Fruit fly (Drosophila melanogaster) whole organism, embryonic: Measurements from ENCODE around the gene CG4297.
A peak's percentile ranks its signal among the peaks of the same experiment; 100 is the strongest.

Experiments used
- Ada2b ChIP-seq: fragments of 200-800 bp; sonication (Bioruptor generic); IDR thresholded peaks from 2 replicates; pipeline ENCODE4 v1.3.6; 2022; ENCODE audit warnings: missing biosample characterization, missing genetic modification characterization
- Atf6 ChIP-seq: fragments of 200-800 bp; sonication (Bioruptor generic); IDR thresholded peaks from 2 replicates; pipeline ENCODE4 v1.3.6; 2022; ENCODE audit warnings: missing biosample characterization, missing genetic modification characterization
- Blimp-1 ChIP-seq: fragments of 200-800 bp; sonication (Bioruptor generic); optimal IDR thresholded peaks from 3 replicates; lab custom pipeline; 2018; ENCODE audit warnings: missing biosample characterization, missing genetic modification characterization, mild to moderate bottlenecking, moderate library complexity, missing genetic modification reagents
- CG10267 ChIP-seq: fragments of 200-800 bp; sonication (Bioruptor generic); optimal IDR thresholded peaks from 2 replicates; lab custom pipeline; 2018; ENCODE audit warnings: missing biosample characterization, mild to moderate bottlenecking, missing genetic modification characterization, moderate library complexity
- CG11504 ChIP-seq: fragments of 200-800 bp; sonication (Bioruptor generic); optimal IDR thresholded peaks from 3 replicates; lab custom pipeline; 2019; ENCODE audit warnings: missing biosample characterization, mild to moderate bottlenecking, missing genetic modification characterization, moderate library complexity
- CG11696 ChIP-seq: fragments of 200-800 bp; sonication (Bioruptor generic); IDR thresholded peaks from 2 replicates; pipeline ENCODE4 v1.3.6; 2022; ENCODE audit warnings: missing biosample characterization, missing genetic modification characterization
- CG12104 ChIP-seq: fragments of 200-800 bp; sonication (Bioruptor generic); optimal IDR thresholded peaks from 3 replicates; lab custom pipeline; 2016; ENCODE audit warnings: missing biosample characterization, missing genetic modification characterization
- CG1233 ChIP-seq: fragments of 200-800 bp; sonication (Bioruptor generic); optimal IDR thresholded peaks from 4 replicates; lab custom pipeline; 2018; ENCODE audit warnings: missing biosample characterization, mild to moderate bottlenecking, missing genetic modification characterization
- CG12391 ChIP-seq: fragments of 200-800 bp; sonication (Bioruptor generic); optimal IDR thresholded peaks from 3 replicates; lab custom pipeline; 2018; ENCODE audit warnings: missing biosample characterization, mild to moderate bottlenecking, missing genetic modification characterization, moderate library complexity
- CG16815 ChIP-seq: fragments of 200-800 bp; sonication (Bioruptor generic); optimal IDR thresholded peaks from 3 replicates; lab custom pipeline; 2017; ENCODE audit warnings: missing biosample characterization, mild to moderate bottlenecking, missing genetic modification characterization
- CG17328 ChIP-seq: fragments of 200-800 bp; sonication (Bioruptor generic); IDR thresholded peaks from 2 replicates; pipeline ENCODE4 v1.3.6; 2022; ENCODE audit warnings: missing biosample characterization, missing genetic modification characterization
- CG17361 ChIP-seq: fragments of 200-800 bp; sonication (Bioruptor generic); IDR thresholded peaks from 3 replicates; pipeline ENCODE4 v1.3.6; 2022; ENCODE audit warnings: missing biosample characterization, missing genetic modification characterization
- CG2199 ChIP-seq: fragments of 200-800 bp; sonication (Bioruptor generic); IDR thresholded peaks from 3 replicates; pipeline ENCODE4 v1.3.6; 2022; ENCODE audit warnings: missing biosample characterization, missing genetic modification characterization
- CG2889 ChIP-seq: fragments of 200-800 bp; sonication (Bioruptor generic); IDR thresholded peaks from 3 replicates; pipeline ENCODE4 v1.3.6; 2022; ENCODE audit warnings: missing biosample characterization, missing genetic modification characterization
- CG7839 ChIP-seq: fragments of 200-800 bp; sonication (Bioruptor generic); optimal IDR thresholded peaks from 3 replicates; lab custom pipeline; 2018; ENCODE audit warnings: missing biosample characterization, mild to moderate bottlenecking, missing genetic modification characterization, moderate library complexity
- CG9215 ChIP-seq: fragments of 200-800 bp; sonication (Bioruptor generic); IDR thresholded peaks from 2 replicates; pipeline ENCODE4 v1.3.6; 2022; ENCODE audit warnings: missing biosample characterization, missing genetic modification characterization
- CG9817 ChIP-seq: fragments of 200-800 bp; sonication (Bioruptor generic); optimal IDR thresholded peaks from 2 replicates; lab custom pipeline; 2018; ENCODE audit warnings: missing biosample characterization, mild to moderate bottlenecking, missing genetic modification characterization, moderate library complexity
- Dll ChIP-seq: fragments of 200-800 bp; sonication (Bioruptor generic); IDR thresholded peaks from 4 replicates; pipeline ENCODE4 v1.3.6; 2022; ENCODE audit warnings: missing biosample characterization, missing genetic modification characterization; ENCODE audit not compliant: partially characterized antibody
- Drgx ChIP-seq: fragments of 200-800 bp; sonication (Bioruptor generic); IDR thresholded peaks from 2 replicates; pipeline ENCODE4 v1.3.6; 2022; ENCODE audit warnings: missing biosample characterization, missing genetic modification characterization
- HLHmδ ChIP-seq: fragments of 200-800 bp; sonication (Bioruptor generic); optimal IDR thresholded peaks from 2 replicates; lab custom pipeline; 2018; ENCODE audit warnings: missing biosample characterization, mild to moderate bottlenecking, missing genetic modification characterization, moderate library complexity
- Hey ChIP-seq: fragments of 200-800 bp; sonication (Bioruptor generic); optimal IDR thresholded peaks from 3 replicates; lab custom pipeline; 2018; ENCODE audit warnings: missing biosample characterization, mild to moderate bottlenecking, missing genetic modification characterization
- Hr39 ChIP-seq: fragments of >200 bp; optimal IDR thresholded peaks from 2 replicates; lab custom pipeline; 2017
- Kr ChIP-seq: fragments of 200-800 bp; sonication (Bioruptor generic); optimal IDR thresholded peaks from 2 replicates; lab custom pipeline; 2017; ENCODE audit warnings: missing biosample characterization, mild to moderate bottlenecking, missing genetic modification characterization
- Lim3 ChIP-seq: fragments of 200-800 bp; sonication (Bioruptor generic); IDR thresholded peaks from 2 replicates; pipeline ENCODE4 v1.3.6; 2022; ENCODE audit warnings: missing biosample characterization, missing genetic modification characterization
- MBD-R2 ChIP-seq: fragments of 200-800 bp; sonication (Bioruptor generic); IDR thresholded peaks from 2 replicates; pipeline ENCODE4 v1.3.6; 2022; ENCODE audit warnings: missing biosample characterization, missing genetic modification characterization
- Myb ChIP-seq: fragments of 200-800 bp; sonication (Bioruptor generic); optimal IDR thresholded peaks from 2 replicates; lab custom pipeline; 2016; ENCODE audit warnings: missing biosample characterization, missing genetic modification characterization
- NFAT ChIP-seq: fragments of 200-800 bp; sonication (Bioruptor generic); IDR thresholded peaks from 2 replicates; pipeline ENCODE4 v1.3.6; 2022; ENCODE audit warnings: missing biosample characterization, missing genetic modification characterization
- Nf-YC ChIP-seq: fragments of 200-800 bp; optimal IDR thresholded peaks from 3 replicates; lab custom pipeline; 2019; ENCODE audit warnings: missing biosample characterization, mild to moderate bottlenecking, missing genetic modification characterization, moderate library complexity
- Oli ChIP-seq: fragments of 200-800 bp; sonication (Bioruptor generic); optimal IDR thresholded peaks from 2 replicates; lab custom pipeline; 2018; ENCODE audit warnings: missing biosample characterization, mild to moderate bottlenecking, missing genetic modification characterization, moderate library complexity
- Poxn ChIP-seq: fragments of 200-800 bp; sonication (Bioruptor generic); IDR thresholded peaks from 2 replicates; pipeline ENCODE4 v1.3.6; 2022; ENCODE audit warnings: missing biosample characterization, missing genetic modification characterization
- Side ChIP-seq: fragments of 200-800 bp; sonication (Bioruptor generic); optimal IDR thresholded peaks from 2 replicates; lab custom pipeline; 2016; ENCODE audit warnings: missing biosample characterization, missing genetic modification characterization
- TFAM ChIP-seq: fragments of 200-800 bp; sonication (Bioruptor generic); optimal IDR thresholded peaks from 2 replicates; lab custom pipeline; 2017; ENCODE audit warnings: missing biosample characterization, missing genetic modification characterization, inconsistent platforms
- cas ChIP-seq: fragments of 200-800 bp; sonication (Bioruptor generic); IDR thresholded peaks from 2 replicates; pipeline ENCODE4 v1.3.6; 2022; ENCODE audit warnings: missing biosample characterization, missing genetic modification characterization
- cwo ChIP-seq: fragments of 200-800 bp; sonication (Bioruptor generic); optimal IDR thresholded peaks from 3 replicates; lab custom pipeline; 2017; ENCODE audit warnings: missing biosample characterization, missing genetic modification characterization, mild to moderate bottlenecking, moderate library complexity, missing genetic modification reagents
- dimm ChIP-seq: fragments of 200-800 bp; sonication (Bioruptor generic); IDR thresholded peaks from 2 replicates; pipeline ENCODE4 v1.3.6; 2022; ENCODE audit warnings: missing biosample characterization, missing genetic modification characterization
- fd3F ChIP-seq: fragments of 200-800 bp; sonication (Bioruptor generic); optimal IDR thresholded peaks from 2 replicates; lab custom pipeline; 2018; ENCODE audit warnings: missing biosample characterization, mild to moderate bottlenecking, missing genetic modification characterization, moderate library complexity
- gsb ChIP-seq: fragments of 200-800 bp; sonication (Bioruptor generic); IDR thresholded peaks from 2 replicates; pipeline ENCODE4 v1.3.6; 2022; ENCODE audit warnings: missing biosample characterization, missing genetic modification characterization
- jigr1 ChIP-seq: fragments of 200-800 bp; sonication (Bioruptor generic); IDR thresholded peaks from 3 replicates; pipeline ENCODE4 v1.3.6; 2022; ENCODE audit warnings: missing biosample characterization, missing genetic modification characterization
- ken ChIP-seq: fragments of 200-800 bp; sonication (Bioruptor generic); IDR thresholded peaks from 3 replicates; pipeline ENCODE4 v1.3.6; 2022; ENCODE audit warnings: missing biosample characterization, missing genetic modification characterization
- klu ChIP-seq: fragments of 200-800 bp; sonication (Bioruptor generic); IDR thresholded peaks from 2 replicates; pipeline ENCODE4 v1.3.6; 2022; ENCODE audit warnings: missing biosample characterization, missing genetic modification characterization
- lbe ChIP-seq: fragments of 200-800 bp; sonication (Bioruptor generic); optimal IDR thresholded peaks from 2 replicates; lab custom pipeline; 2016; ENCODE audit warnings: missing biosample characterization, mild to moderate bottlenecking, missing genetic modification characterization
- mam ChIP-seq: fragments of 200-800 bp; sonication (Bioruptor generic); optimal IDR thresholded peaks from 3 replicates; lab custom pipeline; 2016; ENCODE audit warnings: missing biosample characterization, missing genetic modification characterization
- oc ChIP-seq: fragments of 200-800 bp; sonication (Bioruptor generic); optimal IDR thresholded peaks from 2 replicates; lab custom pipeline; 2018; ENCODE audit warnings: missing biosample characterization, mild to moderate bottlenecking, missing genetic modification characterization, moderate library complexity
- p53 ChIP-seq: fragments of 200-800 bp; sonication (Bioruptor generic); optimal IDR thresholded peaks from 2 replicates; lab custom pipeline; 2016; ENCODE audit warnings: missing biosample characterization, missing genetic modification characterization
- pho ChIP-seq: fragments of 200-800 bp; sonication (Bioruptor generic); optimal IDR thresholded peaks from 2 replicates; lab custom pipeline; 2016; ENCODE audit warnings: missing biosample characterization, missing genetic modification characterization
- pita ChIP-seq: fragments of 200-800 bp; sonication (Bioruptor generic); optimal IDR thresholded peaks from 2 replicates; lab custom pipeline; 2017; ENCODE audit warnings: missing biosample characterization, mild to moderate bottlenecking, missing genetic modification characterization
- slp2 ChIP-seq: fragments of 200-800 bp; sonication (Bioruptor generic); optimal IDR thresholded peaks from 2 replicates; lab custom pipeline; 2016; ENCODE audit warnings: missing biosample characterization, missing genetic modification characterization
- stwl ChIP-seq: fragments of 200-800 bp; sonication (Bioruptor generic); optimal IDR thresholded peaks from 3 replicates; lab custom pipeline; 2018; ENCODE audit warnings: missing biosample characterization, mild to moderate bottlenecking, missing genetic modification characterization, moderate library complexity
- tup ChIP-seq: fragments of 200-800 bp; sonication (Bioruptor generic); optimal IDR thresholded peaks from 2 replicates; lab custom pipeline; 2016; ENCODE audit warnings: missing biosample characterization, mild to moderate bottlenecking, missing genetic modification characterization, moderate library complexity
- zfh2 ChIP-seq: fragments of 200-800 bp; sonication (Bioruptor generic); optimal IDR thresholded peaks from 2 replicates; lab custom pipeline; 2016; ENCODE audit warnings: missing biosample characterization, missing genetic modification characterization

Gene CG4297

dm6 chr2L:470336-470934 is 1.6 kb downstream of the CG4297 start (continued):
- TF ChIP-seq CG7839 (tag; lab: Kevin White, UChicago) (peak; percentile 78), CG2889 (peak; percentile 64; the same call in 2 of the 3 replicates), Hr39 (lab: Kevin White, UChicago) (no peak), pho (GFP tag; lab: Kevin White, UChicago) (peak; percentile 82), Drgx (GFP tag; lab: Robert Waterston, UW) (peak; percentile 62), Side (peak; percentile 79), CG2199 (GFP tag; lab: Robert Waterston, UW) (0 out of 3 replicates have a peak, but pooled peaks have one; percentile 45), stwl (tag; lab: Kevin White, UChicago) (no peak), MBD-R2 (GFP tag; lab: Robert Waterston, UW) (no peak), slp2 (peak; percentile 84), dimm (GFP tag; lab: Robert Waterston, UW) (no peak), Poxn (GFP tag; lab: Robert Waterston, UW) (no peak; the same call in 1 of the 2 replicates), CG11696 (GFP tag; lab: Robert Waterston, UW) (peak; percentile 60), p53 (peak; percentile 42), Myb (peak; percentile 71), Dll (GFP tag; lab: Robert Waterston, UW) (no peak), CG12391 (tag; lab: Kevin White, UChicago) (peak; percentile 63), klu (GFP tag; lab: Robert Waterston, UW) (0 out of 2 replicates have a peak, but pooled peaks have one; percentile 41), CG11504 (peak; percentile 79), pita (GFP tag; lab: Kevin White, UChicago) (no peak), CG1233 (GFP tag; lab: Kevin White, UChicago) (peak; percentile 58), Lim3 (GFP tag; lab: Robert Waterston, UW) (0 out of 2 replicates have a peak, but pooled peaks have one; percentile 11), CG17328 (GFP tag; lab: Robert Waterston, UW) (peak; percentile 77), cas (GFP tag; lab: Robert Waterston, UW) (no peak), gsb (GFP tag; lab: Robert Waterston, UW) (no peak), mam (GFP tag; lab: Kevin White, UChicago) (peak; percentile 87), CG9215 (GFP tag; lab: Robert Waterston, UW) (peak; percentile 69), TFAM (GFP tag; lab: Kevin White, UChicago) (peak; percentile 38), Blimp-1 (GFP tag; lab: Kevin White, UChicago) (peak; percentile 64), CG17361 (GFP tag; lab: Robert Waterston, UW) (peak; percentile 73), fd3F (GFP tag; lab: Kevin White, UChicago) (peak; percentile 57), lbe (GFP tag; lab: Kevin White, UChicago) (no peak), Kr (no peak), jigr1 (peak; percentile 70; the same call in 1 of the 3 replicates), CG10267 (tag; lab: Kevin White, UChicago) (peak; percentile 4), CG16815 (GFP tag; lab: Kevin White, UChicago) (peak; percentile 57), Ada2b (GFP tag; lab: Robert Waterston, UW) (peak; percentile 70; the same call in 1 of the 2 replicates), Nf-YC (peak; percentile 49), cwo (GFP tag; lab: Kevin White, UChicago) (peak; percentile 71), CG9817 (tag; lab: Kevin White, UChicago) (peak; percentile 71), Atf6 (GFP tag; lab: Robert Waterston, UW) (peak; percentile 82), Hey (tag; lab: Kevin White, UChicago) (no peak), NFAT (GFP tag; lab: Robert Waterston, UW) (no peak), oc (peak; percentile 21), tup (GFP tag; lab: Kevin White, UChicago) (peak; percentile 62), zfh2 (GFP tag; lab: Kevin White, UChicago) (peak; percentile 79), ken (GFP tag; lab: Robert Waterston, UW) (peak; percentile 64; the same call in 2 of the 3 replicates), Oli (peak; percentile 87), HLHmδ (GFP tag; lab: Kevin White, UChicago) (no peak), CG12104 (GFP tag; lab: Kevin White, UChicago) (peak; percentile 58)
